Worm (Caenorhabditis elegans): ENCODE results near the gene srlf-13.

Gene srlf-13

ce11 chrIV:10861102-10861501 is 35.3 kb downstream of the srlf-13 start, which contains the start of gene rbm-22:
rbm-22 (plus strand) TSS chrIV:10861402.
- no peak for TF ChIP-seq unc-39 (tag; optimal IDR thresholded peaks at IDR 0.05)
- TF ChIP-seq sptf-1 (tag; optimal IDR thresholded peaks at IDR 0.05) = no peak
- TF ChIP-seq drap-1 (GFP tag; optimal IDR thresholded peaks at IDR 0.05) = no peak
- no peak for TF ChIP-seq unc-120 (tag; optimal IDR thresholded peaks at IDR 0.05; ENCODE audit: poor library complexity, severe bottlenecking)
- no peak for TF ChIP-seq unc-62 (GFP tag; optimal IDR thresholded peaks at IDR 0.05)
- no peak for TF ChIP-seq sem-2 (GFP tag; optimal IDR thresholded peaks at IDR 0.05)
- no peak for TF ChIP-seq mls-2 (tag; optimal IDR thresholded peaks at IDR 0.05)
- no peak for TF ChIP-seq mep-1 (tag; optimal IDR thresholded peaks at IDR 0.05)
- TF ChIP-seq lin-32 (GFP tag; optimal IDR thresholded peaks at IDR 0.05) = no peak
- TF ChIP-seq nhr-28 (tag; optimal IDR thresholded peaks at IDR 0.05) = no peak
- TF ChIP-seq cnd-1 (tag; optimal IDR thresholded peaks at IDR 0.05) = no peak
- no peak for TF ChIP-seq nhr-12 (tag; optimal IDR thresholded peaks at IDR 0.05)
- no peak for TF ChIP-seq ces-1 (GFP tag; optimal IDR thresholded peaks at IDR 0.05)
- no peak for TF ChIP-seq nhr-237 (tag; optimal IDR thresholded peaks at IDR 0.05)
- TF ChIP-seq M03D4.4 (tag; optimal IDR thresholded peaks at IDR 0.05) = no peak
- no peak for TF ChIP-seq ceh-83 (GFP tag; optimal IDR thresholded peaks at IDR 0.05)

ce11 chrIV:10858300-10859016 is 38.0 kb downstream of the srlf-13 start, which contains the start of the genes T11G6.2 and hars-1:
T11G6.2 (minus strand) TSS chrIV:10858496.
hars-1 (plus strand) TSS chrIV:10858957.
- no peak for TF ChIP-seq zip-8 (tag; optimal IDR thresholded peaks at IDR 0.05)
- TF ChIP-seq mab-5 (tag; optimal IDR thresholded peaks at IDR 0.05) = no peak
- no peak for TF ChIP-seq sem-2 (GFP tag; optimal IDR thresholded peaks at IDR 0.05)
- no peak for TF ChIP-seq ces-1 (GFP tag; optimal IDR thresholded peaks at IDR 0.05)
- no peak for TF ChIP-seq nhr-237 (tag; optimal IDR thresholded peaks at IDR 0.05)
- TF ChIP-seq unc-39 (tag; optimal IDR thresholded peaks at IDR 0.05) = no peak

- TF ChIP-seq blmp-1 (tag; optimal IDR thresholded peaks at IDR 0.05) (no peak), unc-62 (GFP tag; optimal IDR thresholded peaks at IDR 0.05) (no peak), ceh-83 (GFP tag; optimal IDR thresholded peaks at IDR 0.05) (no peak)
These were observed 40.5 kb downstream of the srlf-13 start for ce11 chrIV:10855946-10856345.

ce11 chrIV:10855049-10855448 is 41.4 kb downstream of the srlf-13 start, which contains the start of gene T11G6.3:
T11G6.3 (minus strand) TSS chrIV:10855237.
- no peak for TF ChIP-seq bed-3 (GFP tag; optimal IDR thresholded peaks at IDR 0.05)
- TF ChIP-seq unc-62 (GFP tag; optimal IDR thresholded peaks at IDR 0.05) = no peak
- TF ChIP-seq blmp-1 (tag; optimal IDR thresholded peaks at IDR 0.05) = no peak
- no peak for TF ChIP-seq elt-1 (tag; optimal IDR thresholded peaks at IDR 0.05; ENCODE audit: borderline replicate concordance, insufficient read depth)
- TF ChIP-seq hlh-1 (tag; optimal IDR thresholded peaks at IDR 0.05) = no peak
- TF ChIP-seq sem-2 (GFP tag; optimal IDR thresholded peaks at IDR 0.05) = no peak
- TF ChIP-seq M03D4.4 (tag; optimal IDR thresholded peaks at IDR 0.05) = no peak
- TF ChIP-seq ceh-83 (GFP tag; optimal IDR thresholded peaks at IDR 0.05) = no peak
- TF ChIP-seq ztf-11 (tag; optimal IDR thresholded peaks at IDR 0.05) = no peak
- TF ChIP-seq zip-8 (tag; optimal IDR thresholded peaks at IDR 0.05) = no peak
- no peak for TF ChIP-seq mls-2 (tag; optimal IDR thresholded peaks at IDR 0.05)
- TF ChIP-seq lin-13 (tag; optimal IDR thresholded peaks at IDR 0.05) = no peak
- TF ChIP-seq unc-39 (tag; optimal IDR thresholded peaks at IDR 0.05) = no peak

ce11 chrIV:10854042-10854441 is 42.4 kb downstream of the srlf-13 start:
- TF ChIP-seq sptf-1 (tag; optimal IDR thresholded peaks at IDR 0.05) = no peak
- no peak for TF ChIP-seq ces-1 (GFP tag; optimal IDR thresholded peaks at IDR 0.05)
- TF ChIP-seq nhr-2 (tag; optimal IDR thresholded peaks at IDR 0.05) = no peak
- TF ChIP-seq cnd-1 (tag; optimal IDR thresholded peaks at IDR 0.05) = no peak
- TF ChIP-seq ham-2 (GFP tag; optimal IDR thresholded peaks at IDR 0.05) = no peak
- TF ChIP-seq nhr-12 (tag; optimal IDR thresholded peaks at IDR 0.05) = no peak
- TF ChIP-seq mls-2 (tag; optimal IDR thresholded peaks at IDR 0.05) = no peak
- no peak for TF ChIP-seq mep-1 (tag; optimal IDR thresholded peaks at IDR 0.05)
- no peak for TF ChIP-seq lin-13 (tag; optimal IDR thresholded peaks at IDR 0.05)

- TF ChIP-seq cnd-1 (tag; optimal IDR thresholded peaks at IDR 0.05) (no peak), hlh-1 (tag; optimal IDR thresholded peaks at IDR 0.05) (peak; percentile 77)
These were observed 44.0 kb downstream of the srlf-13 start for ce11 chrIV:10852403-10852802.
